Worm (Caenorhabditis elegans): ENCODE data around the gene srxa-5.

The srxa-5 gene

ce11 chrIII:6500032-6500564, 32.6 kb upstream of the srxa-5 start, which contains the start of gene F23F12.3:
F23F12.3 (plus strand) TSS chrIII:6500514.
- TF ChIP-seq elt-2 (tag; optimal IDR thresholded peaks at IDR 0.05) (peak; percentile 32), aly-2 (tag; optimal IDR thresholded peaks at IDR 0.05) (no peak)

DNA sequence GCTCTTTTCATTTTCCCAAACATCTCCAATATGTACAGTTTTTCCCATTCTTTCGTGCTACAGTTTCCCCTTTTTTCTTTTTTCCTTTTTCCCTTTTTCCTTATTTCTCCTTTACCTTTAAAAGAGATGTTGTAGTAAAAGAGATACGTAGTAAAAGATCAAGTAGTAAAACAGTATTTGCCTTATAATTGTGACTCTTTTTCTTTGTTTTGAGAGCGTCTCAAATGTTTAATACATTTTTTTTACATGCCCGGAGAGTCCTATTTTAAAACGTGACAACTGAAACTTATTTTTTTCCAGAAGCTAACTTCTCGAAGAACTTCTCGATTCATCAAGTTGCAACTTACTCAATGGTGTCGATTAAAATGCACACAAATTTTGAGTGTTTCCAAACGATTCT, 24.9 kb upstream of the srxa-5 start, which contains the start of gene F23F12.12:
Gene F23F12.12, plus strand, starts transcription at position 301 of the 400 bp plus-strand sequence.
- TF ChIP-seq ceh-82 (tag; optimal IDR thresholded peaks at IDR 0.05) (no peak), C04F5.9 (tag; optimal IDR thresholded peaks at IDR 0.05) (no peak), nhr-84 (tag; optimal IDR thresholded peaks at IDR 0.05) (no peak), ztf-4 (tag; optimal IDR thresholded peaks at IDR 0.05) (no peak), nhr-28 (tag; optimal IDR thresholded peaks at IDR 0.05) (no peak), ces-1 (GFP tag; optimal IDR thresholded peaks at IDR 0.05) (no peak)

ce11 chrIII:6508327-6508726, 24.4 kb upstream of the srxa-5 start:
- peak in 1 of 2 experiments; percentile 33 for TF ChIP-seq lin-35 (GFP tag; optimal IDR thresholded peaks at IDR 0.05)
- no peak for TF ChIP-seq dpl-1 (GFP tag; optimal IDR thresholded peaks at IDR 0.05)
- peak; percentile 14 for TF ChIP-seq nhr-90 (tag; optimal IDR thresholded peaks at IDR 0.05; ENCODE audit: poor library complexity)
- TF ChIP-seq nhr-76 (tag; optimal IDR thresholded peaks at IDR 0.05), result no peak
- TF ChIP-seq efl-1 (optimal IDR thresholded peaks at IDR 0.05), result no peak
- TF ChIP-seq efl-1 (GFP tag; optimal IDR thresholded peaks at IDR 0.05 in 1 of 2), result no peak
- TF ChIP-seq nhr-77 (tag; optimal IDR thresholded peaks at IDR 0.05), result no peak
- TF ChIP-seq C16A3.4 (tag; optimal IDR thresholded peaks at IDR 0.05), result no peak
- TF ChIP-seq ceh-82 (tag; optimal IDR thresholded peaks at IDR 0.05), result no peak
- TF ChIP-seq nhr-19 (GFP tag; conservative IDR thresholded peaks at IDR 0.05), result peak; percentile 49
- TF ChIP-seq nhr-84 (tag; optimal IDR thresholded peaks at IDR 0.05), result no peak
- TF ChIP-seq jun-1 (tag; optimal IDR thresholded peaks at IDR 0.05), result no peak
- no peak for TF ChIP-seq elt-2 (tag; optimal IDR thresholded peaks at IDR 0.05)
- no peak for TF ChIP-seq ces-1 (GFP tag; optimal IDR thresholded peaks at IDR 0.05)
- TF ChIP-seq swsn-7 (tag; optimal IDR thresholded peaks at IDR 0.05), result no peak
- TF ChIP-seq egl-27 (tag; optimal IDR thresholded peaks at IDR 0.05), result no peak
- TF ChIP-seq egl-13 (tag; optimal IDR thresholded peaks at IDR 0.05), result no peak
- peak; percentile 28 for TF ChIP-seq snu-23 (GFP tag; optimal IDR thresholded peaks at IDR 0.05)
- no peak for TF ChIP-seq xbp-1 (tag; optimal IDR thresholded peaks at IDR 0.05)
- no peak for TF ChIP-seq ama-1 (optimal IDR thresholded peaks at IDR 0.05)
- no peak for TF ChIP-seq pax-3 (tag; optimal IDR thresholded peaks at IDR 0.05)
- TF ChIP-seq lin-14 (GFP tag; optimal IDR thresholded peaks at IDR 0.05), result peak; percentile 8
- no peak for TF ChIP-seq unc-62 (GFP tag; optimal IDR thresholded peaks at IDR 0.05)
- peak; percentile 24 for TF ChIP-seq unc-130 (tag; optimal IDR thresholded peaks at IDR 0.05)
- no peak for TF ChIP-seq ztf-11 (tag; optimal IDR thresholded peaks at IDR 0.05)
- no peak for TF ChIP-seq lsy-2 (tag; optimal IDR thresholded peaks at IDR 0.05)
- TF ChIP-seq zip-4 (GFP tag; optimal IDR thresholded peaks at IDR 0.05), result no peak
- no peak for TF ChIP-seq ceh-8 (GFP tag; optimal IDR thresholded peaks at IDR 0.05)
- no peak for TF ChIP-seq sup-37 (GFP tag; optimal IDR thresholded peaks at IDR 0.05)
- TF ChIP-seq lin-13 (GFP tag; optimal IDR thresholded peaks at IDR 0.05), result no peak
- TF ChIP-seq fkh-8 (tag; optimal IDR thresholded peaks at IDR 0.05), result no peak
- no peak for TF ChIP-seq hlh-17 (GFP tag; optimal IDR thresholded peaks at IDR 0.05; ENCODE audit: borderline replicate concordance)
- TF ChIP-seq vab-15 (tag; optimal IDR thresholded peaks at IDR 0.05), result no peak
- peak; percentile 42 for TF ChIP-seq nhr-71 (tag; optimal IDR thresholded peaks at IDR 0.05)
- no peak for TF ChIP-seq unc-86 (tag; optimal IDR thresholded peaks at IDR 0.05)
- no peak for TF ChIP-seq C04F5.9 (tag; optimal IDR thresholded peaks at IDR 0.05)
- TF ChIP-seq ets-5 (GFP tag; IDR thresholded peaks at IDR 0.05), result no peak
- TF ChIP-seq ceh-88 (GFP tag; IDR thresholded peaks at IDR 0.05), result no peak
- TF ChIP-seq efl-3 (GFP tag; optimal IDR thresholded peaks at IDR 0.05), result no peak
- no peak for TF ChIP-seq sptf-1 (tag; optimal IDR thresholded peaks at IDR 0.05)
- no peak for TF ChIP-seq pag-3 (tag; optimal IDR thresholded peaks at IDR 0.05; ENCODE audit: borderline replicate concordance, insufficient read depth)
- no peak for TF ChIP-seq ceh-90 (tag; optimal IDR thresholded peaks at IDR 0.05)
- TF ChIP-seq fkh-10 (GFP tag; optimal IDR thresholded peaks at IDR 0.05), result no peak
- no peak for TF ChIP-seq pqm-1 (tag; optimal IDR thresholded peaks at IDR 0.05)
- TF ChIP-seq mab-9 (GFP tag; IDR thresholded peaks at IDR 0.05), result no peak
